Worm (Caenorhabditis elegans): ENCODE results near the gene Y105C5A.1273.
"Not testable (repeated sequence)": the region's sequence is repeated elsewhere in the genome, so short reads cannot be mapped to it uniquely, and the experiment has no call there.

ce11 chrIV:15777674-15778296, 13.2 kb upstream of the Y105C5A.1273 start:
- TF ChIP-seq C17E4.6 (GFP tag; IDR thresholded peaks at IDR 0.05); madf-3 (GFP tag; IDR thresholded peaks at IDR 0.05); F10E7.11 (tag; optimal IDR thresholded peaks at IDR 0.05): not testable (repeated sequence)
- TF ChIP-seq snpc-4 (GFP tag; optimal IDR thresholded peaks at IDR 0.05) (peak; percentile 45), snpc-4 (tag; optimal IDR thresholded peaks at IDR 0.05) (peak in 2 of 4 experiments; percentile 13 to 91)
